Worm (Caenorhabditis elegans) whole organism, L4 larva: ENCODE measurements around the gene F11G11.5.

Experiments used
- D1046.2 ChIP-seq: fragments of 200-800 bp; sonication (Bioruptor generic); IDR thresholded peaks from 2 replicates; pipeline ENCODE4 v1.3.6; 2022; ENCODE audit warnings: missing genetic modification characterization, missing compliant biosample characterization
- F37D6.2 ChIP-seq: sonication (generic microtip); optimal IDR thresholded peaks from 2 replicates; lab custom pipeline; 2016; ENCODE audit warnings: mild to moderate bottlenecking, missing genetic modification characterization, missing compliant biosample characterization
- T20F7.1 ChIP-seq: fragments of 200-800 bp; sonication (Bioruptor generic); optimal IDR thresholded peaks from 2 replicates; lab custom pipeline; 2018; ENCODE audit warnings: mild to moderate bottlenecking, missing genetic modification characterization, missing compliant biosample characterization
- T26A8.4 ChIP-seq: fragments of 200-800 bp; sonication (Bioruptor generic); IDR thresholded peaks from 2 replicates; pipeline ENCODE4 v1.3.6; 2022; ENCODE audit warnings: missing genetic modification characterization, missing compliant biosample characterization
- Y105C5A.15 ChIP-seq: fragments of 200-800 bp; sonication (Bioruptor generic); IDR thresholded peaks from 2 replicates; pipeline ENCODE4 v1.3.6; 2022; ENCODE audit warnings: missing genetic modification characterization, missing compliant biosample characterization
- arid-1 ChIP-seq: fragments of 200-800 bp; sonication (Bioruptor generic); conservative IDR thresholded peaks from 2 replicates; pipeline ENCODE4 v1.3.6; 2022; ENCODE audit warnings: missing genetic modification reagents, missing genetic modification characterization, missing compliant biosample characterization
- attf-4 ChIP-seq: sonication (generic microtip); optimal IDR thresholded peaks from 3 replicates; lab custom pipeline; 2017; ENCODE audit warnings: missing biosample characterization, missing genetic modification characterization
- ceh-28 ChIP-seq: fragments of 150-350 bp; optimal IDR thresholded peaks from 2 replicates; lab custom pipeline; 2014; ENCODE audit warnings: missing biosample characterization, missing genetic modification reagents, missing genetic modification characterization
- ceh-44 ChIP-seq: fragments of 200-800 bp; sonication (Bioruptor generic); IDR thresholded peaks from 2 replicates; pipeline ENCODE4 v1.3.6; 2022; ENCODE audit warnings: missing genetic modification reagents, missing genetic modification characterization, missing compliant biosample characterization
- cey-2 ChIP-seq: sonication (generic microtip); optimal IDR thresholded peaks from 3 replicates; lab custom pipeline; 2017; ENCODE audit warnings: missing genetic modification characterization, mild to moderate bottlenecking, missing compliant biosample characterization, antibody characterized with exemption, borderline replicate concordance; ENCODE audit not compliant: insufficient read depth
- daf-16 ChIP-seq, 3 experiments: sonication (generic microtip); optimal IDR thresholded peaks; 2 replicates each; lab custom pipeline; 2016 to 2017; ENCODE audit warnings: missing genetic modification characterization in 3 of 3, missing genetic modification reagents in 3 of 3, mild to moderate bottlenecking in 2 of 3, missing compliant biosample characterization in 2 of 3, missing biosample characterization in 1 of 3, moderate library complexity in 1 of 3
- daf-8 ChIP-seq: fragments of 200-800 bp; sonication (Bioruptor generic); IDR thresholded peaks from 2 replicates; pipeline ENCODE4 v1.3.6; 2022; ENCODE audit warnings: missing genetic modification characterization, missing compliant biosample characterization
- dmd-6 ChIP-seq: fragments of 200-800 bp; sonication (Bioruptor generic); IDR thresholded peaks from 2 replicates; pipeline ENCODE4 v1.3.6; 2022; ENCODE audit warnings: missing genetic modification reagents, missing genetic modification characterization, missing compliant biosample characterization
- dmd-8 ChIP-seq: fragments of 200-800 bp; sonication (Bioruptor generic); IDR thresholded peaks from 2 replicates; pipeline ENCODE4 v1.3.6; 2022; ENCODE audit warnings: missing genetic modification characterization, missing compliant biosample characterization
- duxl-1 ChIP-seq: sonication (generic microtip); optimal IDR thresholded peaks from 2 replicates; lab custom pipeline; 2016; ENCODE audit warnings: mild to moderate bottlenecking, missing genetic modification characterization, moderate library complexity, missing compliant biosample characterization; ENCODE audit not compliant: poor library complexity
- dve-1 ChIP-seq: sonication (generic microtip); optimal IDR thresholded peaks from 2 replicates; lab custom pipeline; 2017; ENCODE audit warnings: antibody characterized with exemption, mild to moderate bottlenecking, missing genetic modification characterization, missing compliant biosample characterization; ENCODE audit not compliant: insufficient read depth
- hif-1 ChIP-seq, 2 experiments: sonication (generic microtip); optimal IDR thresholded peaks; 2 replicates each; lab custom pipeline; 2016 to 2017; ENCODE audit warnings: missing compliant biosample characterization in 2 of 2, missing genetic modification characterization in 2 of 2, missing genetic modification reagents in 2 of 2, missing genotype in 2 of 2, mild to moderate bottlenecking in 1 of 2
- hlh-11 ChIP-seq: fragments of 200-800 bp; sonication (Bioruptor generic); optimal IDR thresholded peaks from 2 replicates; lab custom pipeline; 2018; ENCODE audit warnings: mild to moderate bottlenecking, missing genetic modification characterization, missing compliant biosample characterization
- hlh-30 ChIP-seq: sonication (generic microtip); optimal IDR thresholded peaks from 2 replicates; lab custom pipeline; 2017; ENCODE audit warnings: antibody characterized with exemption, mild to moderate bottlenecking, missing genetic modification characterization, missing compliant biosample characterization; ENCODE audit not compliant: insufficient read depth
- hmg-1.1 ChIP-seq: fragments of 200-800 bp; sonication (Bioruptor generic); IDR thresholded peaks from 2 replicates; pipeline ENCODE4 v1.3.6; 2022; ENCODE audit warnings: missing genetic modification reagents, missing genetic modification characterization, missing compliant biosample characterization
- lin-13 ChIP-seq: fragments of 150-350 bp; optimal IDR thresholded peaks from 2 replicates; lab custom pipeline; 2014; ENCODE audit warnings: missing biosample characterization, missing genetic modification reagents, missing genetic modification characterization
- lin-29 ChIP-seq: fragments of 200-800 bp; sonication (Bioruptor generic); IDR thresholded peaks from 2 replicates; pipeline ENCODE4 v1.3.6; 2022; ENCODE audit warnings: missing genetic modification reagents, missing genetic modification characterization, missing compliant biosample characterization
- lin-38 ChIP-seq: fragments of 200-800 bp; sonication (Bioruptor generic); IDR thresholded peaks from 2 replicates; pipeline ENCODE4 v1.3.6; 2022; ENCODE audit warnings: missing genetic modification reagents, missing genetic modification characterization, missing compliant biosample characterization
- lin-39 ChIP-seq: fragments of 150-350 bp; optimal IDR thresholded peaks from 2 replicates; lab custom pipeline; 2014; ENCODE audit warnings: missing biosample characterization, missing genetic modification reagents, missing genetic modification characterization
- lsy-2 ChIP-seq, 2 experiments: fragments of 150-350 bp in 1 of 2; sonication (generic microtip) in 1 of 2; optimal IDR thresholded peaks; 2 replicates each; lab custom pipeline; 2014 to 2017; ENCODE audit warnings: missing biosample characterization in 2 of 2, missing genetic modification characterization in 2 of 2
- mes-2 ChIP-seq: sonication (generic microtip); optimal IDR thresholded peaks from 2 replicates; lab custom pipeline; 2016; ENCODE audit warnings: missing genotype, mild to moderate bottlenecking, missing genetic modification characterization, missing compliant biosample characterization; ENCODE audit not compliant: poor library complexity, severe bottlenecking
- nhr-10 ChIP-seq: fragments of 150-350 bp; optimal IDR thresholded peaks from 2 replicates; lab custom pipeline; 2014; ENCODE audit warnings: missing biosample characterization, missing genetic modification characterization
- nhr-102 ChIP-seq: sonication (generic microtip); optimal IDR thresholded peaks from 2 replicates; lab custom pipeline; 2016; ENCODE audit warnings: mild to moderate bottlenecking, missing genetic modification characterization, moderate library complexity, missing compliant biosample characterization
- nhr-11 ChIP-seq: fragments of 150-350 bp; optimal IDR thresholded peaks from 2 replicates; lab custom pipeline; 2014; ENCODE audit warnings: missing biosample characterization, missing genetic modification characterization
- nhr-111 ChIP-seq: fragments of 200-800 bp; sonication (Bioruptor generic); optimal IDR thresholded peaks from 2 replicates; lab custom pipeline; 2018; ENCODE audit warnings: mild to moderate bottlenecking, missing genetic modification characterization, missing compliant biosample characterization
- nhr-237 ChIP-seq: sonication (generic microtip); optimal IDR thresholded peaks from 2 replicates; lab custom pipeline; 2017; ENCODE audit warnings: missing biosample characterization, missing genetic modification characterization
- nhr-28 ChIP-seq: fragments of 150-350 bp; optimal IDR thresholded peaks from 2 replicates; lab custom pipeline; 2014; ENCODE audit warnings: missing biosample characterization, missing genetic modification characterization
- nhr-41 ChIP-seq: fragments of 200-800 bp; sonication (Bioruptor generic); IDR thresholded peaks from 2 replicates; pipeline ENCODE4 v1.3.6; 2022; ENCODE audit warnings: missing genetic modification reagents, missing genetic modification characterization, missing compliant biosample characterization
- nhr-42 ChIP-seq: fragments of 200-800 bp; sonication (Bioruptor generic); IDR thresholded peaks from 2 replicates; pipeline ENCODE4 v1.3.6; 2022; ENCODE audit warnings: missing genetic modification characterization, missing compliant biosample characterization
- nhr-6 ChIP-seq: fragments of 150-350 bp; optimal IDR thresholded peaks from 2 replicates; lab custom pipeline; 2014; ENCODE audit warnings: missing biosample characterization, missing genetic modification characterization
- nhr-77 ChIP-seq: fragments of 150-350 bp; optimal IDR thresholded peaks from 2 replicates; lab custom pipeline; 2014; ENCODE audit warnings: missing biosample characterization, missing genetic modification characterization
- pha-4 ChIP-seq, 2 experiments: fragments of 150-350 bp in 1 of 2; fragments of 200-800 bp in 1 of 2; sonication (Bioruptor generic) in 1 of 2; IDR thresholded peaks in 1 of 2; optimal IDR thresholded peaks in 1 of 2; 2 replicates each; pipeline versions ENCODE4 v1.3.6 to Lab custom; 2014 to 2022; ENCODE audit warnings: missing genetic modification characterization in 2 of 2, missing genetic modification reagents in 2 of 2, missing biosample characterization in 1 of 2, missing compliant biosample characterization in 1 of 2
- php-3 ChIP-seq: fragments of 200-800 bp; sonication (Bioruptor generic); IDR thresholded peaks from 2 replicates; pipeline ENCODE4 v1.3.6; 2022; ENCODE audit warnings: missing genetic modification reagents, missing genetic modification characterization, missing compliant biosample characterization
- pqm-1 ChIP-seq: sonication (generic microtip); optimal IDR thresholded peaks from 2 replicates; lab custom pipeline; 2017; ENCODE audit warnings: missing biosample characterization, missing genetic modification characterization
- sdz-12 ChIP-seq: fragments of 200-800 bp; sonication (Bioruptor generic); optimal IDR thresholded peaks from 2 replicates; lab custom pipeline; 2018; ENCODE audit warnings: mild to moderate bottlenecking, missing genetic modification characterization, missing compliant biosample characterization
- snpc-4 ChIP-seq: fragments of 150-350 bp; optimal IDR thresholded peaks from 2 replicates; lab custom pipeline; 2014; ENCODE audit warnings: missing biosample characterization, missing genetic modification characterization
- tra-1 ChIP-seq: fragments of 200-800 bp; sonication (Bioruptor generic); IDR thresholded peaks from 2 replicates; pipeline ENCODE4 v1.3.6; 2022; ENCODE audit warnings: missing genetic modification reagents, missing genetic modification characterization, missing compliant biosample characterization
- unc-39 ChIP-seq: sonication (generic microtip); optimal IDR thresholded peaks from 2 replicates; lab custom pipeline; 2017; ENCODE audit warnings: missing biosample characterization, missing genetic modification characterization
- unc-62 ChIP-seq, 3 experiments: fragments of 150-350 bp in 1 of 3; sonication (generic microtip); optimal IDR thresholded peaks in 2 of 3; peaks in 1 of 3; 1 replicate in 1 of 3; 2 replicates in 2 of 3; lab custom pipeline; 2014 to 2017; ENCODE audit warnings: missing biosample characterization in 3 of 3, missing genetic modification characterization in 3 of 3, missing genetic modification reagents in 3 of 3, missing genotype in 1 of 3
- zfp-2 ChIP-seq: sonication (generic microtip); optimal IDR thresholded peaks from 2 replicates; lab custom pipeline; 2016; ENCODE audit warnings: mild to moderate bottlenecking, missing genetic modification characterization, missing compliant biosample characterization
- zip-11 ChIP-seq: fragments of 200-800 bp; sonication (Bioruptor generic); IDR thresholded peaks from 2 replicates; pipeline ENCODE4 v1.3.6; 2022; ENCODE audit warnings: missing genetic modification characterization, missing compliant biosample characterization
- ztf-7 ChIP-seq: fragments of 150-350 bp; optimal IDR thresholded peaks from 2 replicates; lab custom pipeline; 2014; ENCODE audit warnings: missing biosample characterization, missing genetic modification characterization

F11G11.5 gene

DNA sequence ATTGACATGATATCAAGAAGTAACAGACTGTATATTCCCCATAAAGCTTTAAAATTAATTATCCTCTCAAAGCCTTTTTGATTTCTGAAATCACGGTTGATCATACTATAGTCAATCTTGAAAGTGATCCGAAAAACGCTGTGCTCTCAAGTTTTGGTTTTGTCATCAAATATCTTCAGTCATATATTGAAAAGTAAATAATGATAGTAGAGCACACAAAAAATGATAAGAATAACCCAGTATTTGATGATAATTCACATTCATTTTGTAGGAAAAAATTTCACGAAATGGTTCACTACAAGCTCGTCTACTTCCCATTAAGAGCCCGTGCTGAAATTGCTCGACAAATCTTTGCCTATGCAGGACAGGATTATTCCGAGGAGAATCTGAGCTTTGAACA is 21.9 kb downstream of the F11G11.5 start, which contains the start of gene gst-6:
Gene gst-6, plus strand, starts transcription at position 263 of the 400 bp plus-strand sequence.
- TF ChIP-seq zfp-2 (tag; lab: Kevin White, UChicago) (no peak), zip-11 (GFP tag; lab: Robert Waterston, UW) (no peak), ztf-7 (no peak), nhr-237 (tag; lab: Kevin White, UChicago) (no peak), nhr-111 (no peak), nhr-10 (tag; lab: Kevin White, UChicago) (no peak), arid-1 (GFP tag; lab: Robert Waterston, UW) (no peak), Y105C5A.15 (GFP tag; lab: Robert Waterston, UW) (no peak), daf-16 (GFP tag; optimal IDR thresholded peaks at IDR 0.05; lab: Kevin White, UChicago) (no peak), daf-16 (tag; optimal IDR thresholded peaks at IDR 0.05; lab: Kevin White, UChicago) (peak; percentile 34), nhr-28 (peak; percentile 41)

DNA sequence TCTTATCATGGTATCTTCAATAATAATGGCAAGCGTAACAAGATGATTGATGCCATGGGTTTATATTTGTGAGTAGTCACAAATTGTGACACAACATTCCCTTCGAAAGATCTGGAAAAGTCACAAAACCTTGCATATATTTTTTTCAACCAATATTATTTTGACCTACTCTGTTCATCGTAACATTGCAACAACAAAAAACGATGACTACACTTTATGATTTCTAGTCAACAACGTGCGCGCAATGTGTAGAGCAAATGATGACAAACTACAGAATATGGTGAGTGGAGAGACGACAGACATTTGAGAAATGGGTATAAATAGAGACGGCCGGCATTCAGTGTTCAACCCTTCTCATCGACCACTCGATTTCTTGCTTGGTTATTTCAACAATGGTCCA is 24.0 kb downstream of the F11G11.5 start, which contains the start of gene gst-7:
Gene gst-7, plus strand, starts transcription at position 336 of the 400 bp plus-strand sequence.
- TF ChIP-seq lin-13 (no peak), lin-29 (no peak), ceh-44 (GFP tag; lab: Robert Waterston, UW) (no peak), mes-2 (peak; percentile 18), nhr-11 (tag; lab: Kevin White, UChicago) (peak; percentile 43), pha-4 (GFP tag; IDR thresholded peaks at IDR 0.05; lab: Robert Waterston, UW) (no peak), pha-4 (tag; optimal IDR thresholded peaks at IDR 0.05; lab: Kevin White, UChicago) (peak; percentile 37), attf-4 (tag; lab: Kevin White, UChicago) (no peak), nhr-42 (GFP tag; lab: Robert Waterston, UW) (no peak), unc-39 (tag; lab: Kevin White, UChicago) (no peak), duxl-1 (tag; lab: Kevin White, UChicago) (no peak), lin-38 (no peak; the same call in 1 of the 2 replicates), lin-39 (tag; lab: Kevin White, UChicago) (no peak), ceh-28 (tag; lab: Kevin White, UChicago) (no peak), T20F7.1 (no peak), unc-62 (GFP tag; optimal IDR thresholded peaks at IDR 0.05 in 1 of 2; lab: Kevin White, UChicago) (no peak), unc-62 (tag; optimal IDR thresholded peaks at IDR 0.05; lab: Kevin White, UChicago) (no peak), tra-1 (GFP tag; lab: Robert Waterston, UW) (0 out of 2 replicates have a peak, but pooled peaks have one; percentile 20), T26A8.4 (no peak), nhr-41 (GFP tag; lab: Robert Waterston, UW) (no peak), dmd-8 (GFP tag; lab: Robert Waterston, UW) (no peak), nhr-77 (tag; lab: Kevin White, UChicago) (peak; percentile 39), hlh-30 (tag; lab: Kevin White, UChicago) (peak; percentile 66), D1046.2 (GFP tag; lab: Robert Waterston, UW) (no peak), dve-1 (peak; percentile 83), nhr-6 (tag; lab: Kevin White, UChicago) (no peak), hmg-1.1 (GFP tag; lab: Robert Waterston, UW) (peak; percentile 35; the same call in 1 of the 2 replicates), hlh-11 (tag; lab: Kevin White, UChicago) (peak; percentile 79), php-3 (GFP tag; lab: Robert Waterston, UW) (peak; percentile 68), snpc-4 (tag; lab: Kevin White, UChicago) (no peak), daf-16 (GFP tag; optimal IDR thresholded peaks at IDR 0.05; lab: Kevin White, UChicago) (no peak), daf-16 (tag; optimal IDR thresholded peaks at IDR 0.05; lab: Kevin White, UChicago) (peak; percentile 89), ztf-7 (peak; percentile 5), dmd-6 (GFP tag; lab: Robert Waterston, UW) (peak; percentile 73), daf-8 (GFP tag; lab: Robert Waterston, UW) (no peak), nhr-28 (peak; percentile 97), sdz-12 (GFP tag; lab: Kevin White, UChicago) (no peak), cey-2 (tag; lab: Kevin White, UChicago) (peak; percentile 77), nhr-102 (peak; percentile 95), lsy-2 (tag; optimal IDR thresholded peaks at IDR 0.05; lab: Kevin White, UChicago) (peak in 1 of 2 experiments; percentile 51), F37D6.2 (no peak), hif-1 (tag; optimal IDR thresholded peaks at IDR 0.05; lab: Kevin White, UChicago) (peak in 1 of 2 experiments; percentile 11), pqm-1 (tag; lab: Kevin White, UChicago) (peak; percentile 38)
